Worm (Caenorhabditis elegans) whole organism, L3 larva: ENCODE data around the gene perm-5.
A peak's percentile ranks its signal among the peaks of the same experiment; 100 is the strongest.

Source experiments
- R02D3.7 ChIP-seq: fragments of 150-350 bp; optimal IDR thresholded peaks from 2 replicates; lab custom pipeline; 2014; ENCODE audit warnings: missing biosample characterization, missing genetic modification characterization
- ZK546.5 ChIP-seq: sonication (generic microtip); optimal IDR thresholded peaks from 2 replicates; lab custom pipeline; 2017; ENCODE audit warnings: missing biosample characterization, missing genetic modification characterization
- aly-2 ChIP-seq: fragments of 150-350 bp; optimal IDR thresholded peaks from 2 replicates; lab custom pipeline; 2014; ENCODE audit warnings: missing biosample characterization, missing genetic modification characterization
- ama-1 ChIP-seq: fragments of 150-350 bp; optimal IDR thresholded peaks from 2 replicates; lab custom pipeline; 2018
- ceh-16 ChIP-seq: sonication (generic microtip); optimal IDR thresholded peaks from 2 replicates; lab custom pipeline; 2017; ENCODE audit warnings: missing biosample characterization, missing genetic modification characterization
- ceh-28 ChIP-seq: fragments of 150-350 bp; optimal IDR thresholded peaks from 2 replicates; lab custom pipeline; 2014; ENCODE audit warnings: missing biosample characterization, missing genetic modification reagents, missing genetic modification characterization
- ceh-82 ChIP-seq: fragments of 150-350 bp; optimal IDR thresholded peaks from 2 replicates; lab custom pipeline; 2014; ENCODE audit warnings: missing biosample characterization, missing genetic modification characterization
- ceh-9 ChIP-seq: sonication (generic microtip); optimal IDR thresholded peaks from 2 replicates; lab custom pipeline; 2018; ENCODE audit warnings: missing biosample characterization, missing genetic modification characterization
- daf-12 ChIP-seq: fragments of 150-350 bp; optimal IDR thresholded peaks from 2 replicates; lab custom pipeline; 2014; ENCODE audit warnings: missing biosample characterization, missing genetic modification reagents, missing genetic modification characterization
- egl-27 ChIP-seq: sonication (generic microtip); optimal IDR thresholded peaks from 4 replicates; lab custom pipeline; 2017; ENCODE audit warnings: missing biosample characterization, missing genetic modification reagents, missing genetic modification characterization
- egl-5 ChIP-seq: fragments of 150-350 bp; optimal IDR thresholded peaks from 2 replicates; lab custom pipeline; 2017; ENCODE audit warnings: missing biosample characterization, missing genetic modification reagents, missing genetic modification characterization, inconsistent platforms
- elt-1 ChIP-seq: fragments of 150-350 bp; optimal IDR thresholded peaks from 2 replicates; lab custom pipeline; 2014; ENCODE audit warnings: missing biosample characterization, missing genetic modification characterization
- elt-2 ChIP-seq: sonication (generic microtip); optimal IDR thresholded peaks from 2 replicates; lab custom pipeline; 2016; ENCODE audit warnings: missing genetic modification reagents, mild to moderate bottlenecking, missing genetic modification characterization, missing compliant biosample characterization
- elt-3 ChIP-seq, 3 experiments: fragments of 150-350 bp in 1 of 3; sonication (generic microtip) in 2 of 3; optimal IDR thresholded peaks; 2 replicates in 2 of 3; 4 replicates in 1 of 3; lab custom pipeline; 2014 to 2017; ENCODE audit warnings: missing biosample characterization in 3 of 3, missing genetic modification characterization in 3 of 3
- eor-1 ChIP-seq, 2 experiments: fragments of 150-350 bp; optimal IDR thresholded peaks; 2 replicates each; lab custom pipeline; 2014 to 2018; ENCODE audit warnings: missing biosample characterization in 2 of 2, missing genetic modification characterization in 2 of 2
- fkh-2 ChIP-seq: fragments of 150-350 bp; optimal IDR thresholded peaks from 2 replicates; lab custom pipeline; 2014; ENCODE audit warnings: missing biosample characterization, missing genetic modification reagents, missing genetic modification characterization
- fos-1 ChIP-seq: fragments of 150-350 bp; optimal IDR thresholded peaks from 2 replicates; lab custom pipeline; 2014; ENCODE audit warnings: missing biosample characterization, missing genetic modification characterization
- hmg-11 ChIP-seq: sonication (generic microtip); optimal IDR thresholded peaks from 2 replicates; lab custom pipeline; 2016; ENCODE audit warnings: missing genetic modification characterization, missing compliant biosample characterization
- jun-1 ChIP-seq: fragments of 150-350 bp; optimal IDR thresholded peaks from 2 replicates; lab custom pipeline; 2014; ENCODE audit warnings: missing biosample characterization, missing genetic modification reagents, missing genetic modification characterization
- lin-15B ChIP-seq: fragments of 150-350 bp; optimal IDR thresholded peaks from 2 replicates; lab custom pipeline; 2014; ENCODE audit warnings: missing biosample characterization, missing genetic modification characterization
- lin-39 ChIP-seq: fragments of 150-350 bp; optimal IDR thresholded peaks from 2 replicates; lab custom pipeline; 2018; ENCODE audit warnings: missing biosample characterization, missing genetic modification reagents, missing genetic modification characterization
- lsy-12 ChIP-seq: sonication (generic microtip); optimal IDR thresholded peaks from 2 replicates; lab custom pipeline; 2016; ENCODE audit warnings: mild to moderate bottlenecking, missing genetic modification characterization, missing compliant biosample characterization
- mdl-1 ChIP-seq: fragments of 150-350 bp; optimal IDR thresholded peaks from 2 replicates; lab custom pipeline; 2014; ENCODE audit warnings: missing biosample characterization, missing genetic modification characterization
- mml-1 ChIP-seq: fragments of 150-350 bp; sonication (generic microtip); optimal IDR thresholded peaks from 3 replicates; lab custom pipeline; 2014; ENCODE audit warnings: missing biosample characterization, missing genetic modification characterization
- nfya-1 ChIP-seq: sonication (generic microtip); optimal IDR thresholded peaks from 2 replicates; lab custom pipeline; 2017; ENCODE audit warnings: missing genetic modification characterization, mild to moderate bottlenecking, missing compliant biosample characterization, antibody characterized with exemption, moderate library complexity; ENCODE audit not compliant: insufficient read depth
- nhr-11 ChIP-seq: fragments of 150-350 bp; optimal IDR thresholded peaks from 2 replicates; lab custom pipeline; 2014; ENCODE audit warnings: missing biosample characterization, missing genetic modification characterization
- nhr-12 ChIP-seq: fragments of 150-350 bp; optimal IDR thresholded peaks from 2 replicates; lab custom pipeline; 2014; ENCODE audit warnings: missing biosample characterization, missing genetic modification characterization
- nhr-23 ChIP-seq: fragments of 150-350 bp; optimal IDR thresholded peaks from 2 replicates; lab custom pipeline; 2014; ENCODE audit warnings: missing biosample characterization, missing genetic modification reagents, missing genetic modification characterization
- nhr-237 ChIP-seq: fragments of 150-350 bp; optimal IDR thresholded peaks from 2 replicates; lab custom pipeline; 2014; ENCODE audit warnings: missing biosample characterization, missing genetic modification characterization
- nhr-25 ChIP-seq: sonication (generic microtip); optimal IDR thresholded peaks from 2 replicates; lab custom pipeline; 2017; ENCODE audit warnings: missing biosample characterization, missing genetic modification characterization
- nhr-28 ChIP-seq: fragments of 150-350 bp; optimal IDR thresholded peaks from 2 replicates; lab custom pipeline; 2014; ENCODE audit warnings: missing biosample characterization, missing genetic modification characterization
- nhr-43 ChIP-seq: sonication (generic microtip); optimal IDR thresholded peaks from 2 replicates; lab custom pipeline; 2016; ENCODE audit warnings: mild to moderate bottlenecking, missing genetic modification characterization, missing compliant biosample characterization; ENCODE audit not compliant: poor library complexity, severe bottlenecking
- nhr-67 ChIP-seq: fragments of 150-350 bp; optimal IDR thresholded peaks from 2 replicates; lab custom pipeline; 2014; ENCODE audit warnings: missing biosample characterization, missing genetic modification characterization
- nhr-76 ChIP-seq: fragments of 150-350 bp; sonication (generic microtip); optimal IDR thresholded peaks from 5 replicates; lab custom pipeline; 2014; ENCODE audit warnings: missing biosample characterization, missing genetic modification characterization
- nhr-77 ChIP-seq: fragments of 150-350 bp; optimal IDR thresholded peaks from 2 replicates; lab custom pipeline; 2014; ENCODE audit warnings: missing biosample characterization, missing genetic modification characterization
- pha-4 ChIP-seq: fragments of 150-350 bp; optimal IDR thresholded peaks from 2 replicates; lab custom pipeline; 2014; ENCODE audit warnings: missing biosample characterization, missing genetic modification reagents, missing genetic modification characterization
- sea-2 ChIP-seq: fragments of 150-350 bp; sonication (generic microtip); optimal IDR thresholded peaks from 4 replicates; lab custom pipeline; 2014; ENCODE audit warnings: missing biosample characterization, missing genetic modification reagents, missing genetic modification characterization
- skn-1 ChIP-seq: fragments of 150-350 bp; optimal IDR thresholded peaks from 2 replicates; lab custom pipeline; 2014; ENCODE audit warnings: missing biosample characterization, missing genetic modification characterization
- snpc-4 ChIP-seq: fragments of 150-350 bp; optimal IDR thresholded peaks from 2 replicates; lab custom pipeline; 2014; ENCODE audit warnings: missing biosample characterization, missing genetic modification characterization
- tbx-2 ChIP-seq: sonication (generic microtip); optimal IDR thresholded peaks from 2 replicates; lab custom pipeline; 2016; ENCODE audit warnings: mild to moderate bottlenecking, missing genetic modification characterization, missing compliant biosample characterization
- unc-39 ChIP-seq: sonication (generic microtip); optimal IDR thresholded peaks from 4 replicates; lab custom pipeline; 2017; ENCODE audit warnings: missing biosample characterization, missing genetic modification characterization
- unc-62 ChIP-seq: fragments of 150-350 bp; sonication (generic microtip); optimal IDR thresholded peaks from 4 replicates; lab custom pipeline; 2014; ENCODE audit warnings: missing biosample characterization, missing genetic modification reagents, missing genetic modification characterization
- zag-1 ChIP-seq: fragments of 150-350 bp; optimal IDR thresholded peaks from 2 replicates; lab custom pipeline; 2014; ENCODE audit warnings: missing biosample characterization, missing genetic modification characterization
- ztf-11 ChIP-seq: fragments of 150-350 bp; optimal IDR thresholded peaks from 2 replicates; lab custom pipeline; 2014; ENCODE audit warnings: missing biosample characterization, missing genetic modification characterization
- ztf-4 ChIP-seq: fragments of 150-350 bp; optimal IDR thresholded peaks from 2 replicates; lab custom pipeline; 2014; ENCODE audit warnings: missing biosample characterization, missing genetic modification characterization

The perm-5 gene

DNA sequence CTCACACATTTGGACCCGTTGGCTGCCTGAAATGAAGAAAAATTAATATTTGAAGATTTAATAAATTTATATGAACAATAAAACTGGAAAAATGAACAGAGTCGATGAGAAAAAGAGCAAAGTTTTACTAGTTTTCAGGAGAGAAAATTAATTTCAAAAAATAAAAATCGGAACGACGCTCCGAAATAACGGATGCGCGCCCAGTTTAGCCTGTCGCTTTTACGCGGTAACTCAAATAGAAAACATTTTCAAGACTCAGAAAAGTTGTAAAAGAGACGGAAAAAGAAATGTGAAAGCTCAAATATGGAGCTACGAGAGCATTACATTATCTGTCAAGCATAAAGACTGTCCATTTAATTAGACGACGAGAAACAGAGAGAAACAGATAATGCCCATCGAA lies at the start of gene perm-5, which contains the start of gene C55C3.73:
TSS of gene perm-5 (minus strand) at position 26 of the 400 bp plus-strand sequence.
TSS of gene C55C3.73 (minus strand) at position 9 of the 400 bp plus-strand sequence.
- TF ChIP-seq lin-15B (no peak), skn-1 (no peak), lin-39 (no peak), ztf-11 (tag; lab: Kevin White, UChicago) (no peak), ceh-82 (no peak), nhr-237 (tag; lab: Kevin White, UChicago) (no peak), hmg-11 (tag; lab: Kevin White, UChicago) (no peak), sea-2 (no peak), elt-3 (tag; optimal IDR thresholded peaks at IDR 0.05; lab: Kevin White, UChicago) (no peak), daf-12 (tag; lab: Kevin White, UChicago) (no peak), zag-1 (tag; lab: Kevin White, UChicago) (no peak), egl-5 (tag; lab: Kevin White, UChicago) (no peak)

DNA sequence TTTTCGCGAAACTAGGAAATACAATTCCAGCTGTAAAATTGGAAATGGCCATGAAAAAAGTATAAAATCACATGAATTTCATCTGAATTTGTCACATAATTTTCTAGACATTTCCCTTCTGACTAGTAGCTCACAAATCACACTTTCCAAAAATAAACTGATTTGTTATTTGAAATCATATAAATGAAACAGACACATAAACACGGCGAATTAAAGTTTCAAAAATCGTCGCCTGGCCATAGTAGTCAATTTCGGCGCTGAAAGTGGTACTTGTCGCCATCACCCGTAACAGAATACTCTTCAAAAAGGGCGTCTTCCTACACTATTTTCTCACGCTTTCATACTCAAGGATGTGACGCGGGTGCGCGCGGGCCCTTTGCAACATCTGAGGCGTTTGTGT lies 49.4 kb upstream of the perm-5 start:
- TF ChIP-seq nhr-77 (tag; lab: Kevin White, UChicago), result no peak
- no peak for TF ChIP-seq elt-1 (tag; lab: Kevin White, UChicago)
- TF ChIP-seq ceh-9 (tag; lab: Kevin White, UChicago), result no peak
- no peak for TF ChIP-seq elt-3 (tag; optimal IDR thresholded peaks at IDR 0.05; lab: Kevin White, UChicago)
- no peak for TF ChIP-seq snpc-4
- no peak for TF ChIP-seq tbx-2 (tag; lab: Kevin White, UChicago)
- no peak for TF ChIP-seq nhr-23 (tag; lab: Kevin White, UChicago)
- TF ChIP-seq ceh-28 (tag; lab: Kevin White, UChicago), result no peak
- no peak for TF ChIP-seq R02D3.7 (tag; lab: Kevin White, UChicago)
- no peak for TF ChIP-seq skn-1
- TF ChIP-seq nhr-12 (tag; lab: Kevin White, UChicago), result no peak

DNA sequence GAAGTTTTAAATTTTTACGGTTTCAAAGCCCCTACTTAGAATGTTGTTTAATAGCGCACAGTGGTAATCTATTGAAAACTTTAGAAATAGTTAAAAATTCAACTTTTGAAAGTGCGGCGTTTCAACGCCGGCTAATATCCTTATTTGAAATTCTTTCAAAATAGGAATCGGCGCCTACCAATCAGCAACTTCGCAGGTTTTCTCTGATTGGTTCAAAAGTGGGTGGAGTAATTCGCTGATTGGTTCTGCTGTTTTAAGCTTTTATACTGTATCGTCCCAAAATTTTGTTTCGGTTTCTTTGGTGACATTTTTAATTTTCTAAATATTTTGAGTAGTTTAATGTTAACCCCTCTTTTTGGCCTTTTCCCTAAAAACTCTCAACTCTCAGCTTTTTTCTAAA lies 48.7 kb upstream of the perm-5 start:
- TF ChIP-seq nfya-1 (tag; lab: Kevin White, UChicago) (peak; percentile 94), nhr-77 (tag; lab: Kevin White, UChicago) (no peak)

DNA sequence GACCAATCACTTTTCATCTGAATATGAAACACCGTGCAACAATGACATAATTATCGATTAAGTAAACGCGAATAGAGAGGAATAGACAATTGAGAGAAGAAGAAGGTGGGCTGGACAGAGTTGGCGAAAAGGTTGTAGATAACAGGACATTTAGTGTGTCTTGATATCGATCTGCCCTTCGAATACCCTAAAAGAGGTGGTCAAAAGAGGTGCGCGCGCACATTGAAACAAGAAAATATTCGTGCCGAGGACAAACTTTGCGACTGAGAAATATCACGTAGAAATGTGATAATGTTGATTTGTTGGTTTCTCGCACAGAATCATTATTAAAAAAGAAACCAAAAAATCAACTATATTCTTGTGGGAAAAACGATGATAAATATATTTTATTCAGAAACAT lies 46.6 kb upstream of the perm-5 start:
- peak; percentile 22 for TF ChIP-seq nfya-1 (tag; lab: Kevin White, UChicago)
- TF ChIP-seq ZK546.5, result no peak
- no peak for TF ChIP-seq eor-1 (tag; optimal IDR thresholded peaks at IDR 0.05; lab: Kevin White, UChicago)
- no peak for TF ChIP-seq nhr-11 (tag; lab: Kevin White, UChicago)
- peak; percentile 29 for TF ChIP-seq nhr-25
- no peak for TF ChIP-seq daf-12 (tag; lab: Kevin White, UChicago)
- no peak for TF ChIP-seq R02D3.7 (tag; lab: Kevin White, UChicago)
- no peak for TF ChIP-seq nhr-12 (tag; lab: Kevin White, UChicago)
- no peak for TF ChIP-seq ztf-11 (tag; lab: Kevin White, UChicago)
- peak; percentile 51 for TF ChIP-seq elt-1 (tag; lab: Kevin White, UChicago)
- no peak for TF ChIP-seq fkh-2 (tag; lab: Kevin White, UChicago)
- no peak for TF ChIP-seq egl-27 (tag; lab: Kevin White, UChicago)
- TF ChIP-seq egl-5 (tag; lab: Kevin White, UChicago), result no peak
- no peak for TF ChIP-seq snpc-4
- no peak for TF ChIP-seq jun-1
- TF ChIP-seq unc-62 (GFP tag; lab: Kevin White, UChicago), result no peak
- TF ChIP-seq skn-1, result no peak
- peak; percentile 41 for TF ChIP-seq elt-2 (tag; lab: Kevin White, UChicago)
- TF ChIP-seq nhr-67 (tag; lab: Kevin White, UChicago), result no peak
- no peak for TF ChIP-seq unc-39
- TF ChIP-seq nhr-43 (tag; lab: Kevin White, UChicago), result peak; percentile 25
- TF ChIP-seq hmg-11 (tag; lab: Kevin White, UChicago), result no peak
- TF ChIP-seq sea-2, result no peak
- TF ChIP-seq nhr-28 (tag; lab: Kevin White, UChicago), result no peak
- no peak for TF ChIP-seq ceh-82
- no peak for TF ChIP-seq ceh-16
- TF ChIP-seq pha-4 (tag; lab: Kevin White, UChicago), result no peak
- no peak for TF ChIP-seq ztf-4 (tag; lab: Kevin White, UChicago)
- TF ChIP-seq ceh-9 (tag; lab: Kevin White, UChicago), result no peak
- TF ChIP-seq lin-15B, result no peak
- TF ChIP-seq lsy-12, result no peak
- peak; percentile 36 for TF ChIP-seq nhr-23 (tag; lab: Kevin White, UChicago)
- TF ChIP-seq nhr-77 (tag; lab: Kevin White, UChicago), result no peak
- TF ChIP-seq nhr-76 (tag; lab: Kevin White, UChicago), result no peak
- peak; percentile 51 for TF ChIP-seq ceh-28 (tag; lab: Kevin White, UChicago)
- TF ChIP-seq ama-1, result no peak
- no peak for TF ChIP-seq mdl-1
- no peak for TF ChIP-seq tbx-2 (tag; lab: Kevin White, UChicago)
- no peak for TF ChIP-seq zag-1 (tag; lab: Kevin White, UChicago)
- no peak for TF ChIP-seq aly-2 (tag; lab: Kevin White, UChicago)
- TF ChIP-seq elt-3 (tag; optimal IDR thresholded peaks at IDR 0.05; lab: Kevin White, UChicago), result peak in 1 of 3 experiments; percentile 12
- no peak for TF ChIP-seq lin-39
- no peak for TF ChIP-seq mml-1 (tag; lab: Kevin White, UChicago)
- no peak for TF ChIP-seq fos-1 (tag; lab: Kevin White, UChicago)
